Worm (Caenorhabditis elegans): Measurements from ENCODE around the gene F25D1.5.

The F25D1.5 gene

DNA sequence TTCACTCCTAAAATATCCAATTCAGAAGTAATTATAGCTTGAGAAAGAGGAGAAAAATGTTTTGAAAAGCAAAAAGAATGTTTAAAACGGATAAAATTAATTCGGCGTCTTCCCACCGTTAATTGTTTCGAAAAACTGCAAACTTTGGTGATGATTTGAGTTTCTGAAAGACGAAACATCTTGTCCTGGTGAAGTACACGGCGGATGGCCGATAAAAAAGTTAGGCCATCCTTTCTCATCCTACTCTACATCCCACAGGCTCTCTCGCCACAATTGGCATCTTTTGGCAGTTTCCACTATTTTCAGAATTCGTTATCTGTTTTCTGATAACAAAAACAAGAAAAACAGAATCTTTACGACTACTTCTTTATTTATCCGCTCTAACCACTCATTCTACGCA, 20.7 kb downstream of the F25D1.5 start, which contains the start of the genes C35A5.8 and hda-11:
C35A5.8 (minus strand) TSS at position 7 of the 400 bp plus-strand sequence.
hda-11 (plus strand) TSS at position 283 of the 400 bp plus-strand sequence.
- TF ChIP-seq nhr-237 (tag; optimal IDR thresholded peaks at IDR 0.05) (no peak), ceh-90 (tag; optimal IDR thresholded peaks at IDR 0.05) (peak; percentile 94), C04F5.9 (tag; optimal IDR thresholded peaks at IDR 0.05) (peak; percentile 81), ces-1 (GFP tag; optimal IDR thresholded peaks at IDR 0.05) (no peak), vab-15 (tag; optimal IDR thresholded peaks at IDR 0.05) (no peak), mab-9 (GFP tag; IDR thresholded peaks at IDR 0.05) (peak; percentile 70), lin-13 (GFP tag; optimal IDR thresholded peaks at IDR 0.05) (peak; percentile 36), rnt-1 (tag; optimal IDR thresholded peaks at IDR 0.05) (peak; percentile 99), hlh-4 (tag; optimal IDR thresholded peaks at IDR 0.05) (peak; percentile 57), tbx-2 (tag; optimal IDR thresholded peaks at IDR 0.05) (peak; percentile 89), ceh-82 (tag; optimal IDR thresholded peaks at IDR 0.05) (peak; percentile 46 to 59 (median 51)), hlh-17 (GFP tag; optimal IDR thresholded peaks at IDR 0.05; ENCODE audit: borderline replicate concordance) (no peak), zip-4 (GFP tag; optimal IDR thresholded peaks at IDR 0.05) (peak; percentile 6), xbp-1 (tag; optimal IDR thresholded peaks at IDR 0.05) (peak; percentile 80), nhr-19 (GFP tag; conservative IDR thresholded peaks at IDR 0.05) (peak; percentile 82), unc-86 (tag; optimal IDR thresholded peaks at IDR 0.05) (peak; percentile 59), ceh-8 (GFP tag; optimal IDR thresholded peaks at IDR 0.05) (peak; percentile 7), lir-3 (tag; optimal IDR thresholded peaks at IDR 0.05; ENCODE audit: poor library complexity) (peak; percentile 97), sox-4 (tag; optimal IDR thresholded peaks at IDR 0.05) (peak; percentile 89), isw-1 (GFP tag; IDR thresholded peaks at IDR 0.05) (peak; percentile 77), snpc-4 (tag; optimal IDR thresholded peaks at IDR 0.05) (peak; percentile 58), aly-2 (tag; optimal IDR thresholded peaks at IDR 0.05) (no peak), tlp-1 (tag; optimal IDR thresholded peaks at IDR 0.05) (no peak), Y116A8C.19 (tag; optimal IDR thresholded peaks at IDR 0.05; ENCODE audit: borderline replicate concordance) (peak; percentile 65), ztf-11 (tag; optimal IDR thresholded peaks at IDR 0.05) (peak in 1 of 2 experiments; percentile 94), lin-35 (GFP tag; optimal IDR thresholded peaks at IDR 0.05) (peak; percentile 71 to 74), nhr-20 (tag; optimal IDR thresholded peaks at IDR 0.05) (peak; percentile 82), C16A3.4 (tag; optimal IDR thresholded peaks at IDR 0.05) (peak; percentile 46), dpl-1 (GFP tag; optimal IDR thresholded peaks at IDR 0.05) (peak; percentile 64 to 75 (median 71)), zag-1 (tag; optimal IDR thresholded peaks at IDR 0.05) (no peak), hpl-2 (GFP tag; optimal IDR thresholded peaks at IDR 0.05) (no peak), alr-1 (tag; optimal IDR thresholded peaks at IDR 0.05; ENCODE audit: borderline replicate concordance) (no peak), sptf-1 (tag; optimal IDR thresholded peaks at IDR 0.05) (no peak), nhr-47 (tag; optimal IDR thresholded peaks at IDR 0.05) (peak; percentile 91), unc-62 (GFP tag; optimal IDR thresholded peaks at IDR 0.05) (no peak), F16B12.6 (tag; optimal IDR thresholded peaks at IDR 0.05) (no peak), skn-1 (tag; optimal IDR thresholded peaks at IDR 0.05) (peak; percentile 52), nhr-76 (tag; optimal IDR thresholded peaks at IDR 0.05) (no peak), nhr-11 (tag; optimal IDR thresholded peaks at IDR 0.05) (no peak), lsy-2 (tag; optimal IDR thresholded peaks at IDR 0.05) (peak; percentile 54 to 61), lin-39 (tag; optimal IDR thresholded peaks at IDR 0.05) (peak; percentile 58), lin-14 (GFP tag; optimal IDR thresholded peaks at IDR 0.05) (peak; percentile 74), sup-37 (GFP tag; optimal IDR thresholded peaks at IDR 0.05) (peak; percentile 20), irx-1 (tag; optimal IDR thresholded peaks at IDR 0.05) (peak; percentile 93), mdl-1 (tag; optimal IDR thresholded peaks at IDR 0.05) (peak in 1 of 2 experiments; percentile 24), blmp-1 (tag; optimal IDR thresholded peaks at IDR 0.05) (peak; percentile 46), mep-1 (tag; optimal IDR thresholded peaks at IDR 0.05) (peak; percentile 74), nhr-77 (tag; optimal IDR thresholded peaks at IDR 0.05) (no peak), swsn-7 (tag; optimal IDR thresholded peaks at IDR 0.05) (peak; percentile 80), pag-3 (tag; optimal IDR thresholded peaks at IDR 0.05; ENCODE audit: borderline replicate concordance, insufficient read depth) (peak; percentile 28), mef-2 (tag; optimal IDR thresholded peaks at IDR 0.05) (no peak), ceh-88 (GFP tag; IDR thresholded peaks at IDR 0.05) (no peak), nhr-84 (tag; optimal IDR thresholded peaks at IDR 0.05) (no peak)
